Worm (Caenorhabditis elegans): Measurements from ENCODE around the gene C06C3.12.

The C06C3.12 gene

DNA sequence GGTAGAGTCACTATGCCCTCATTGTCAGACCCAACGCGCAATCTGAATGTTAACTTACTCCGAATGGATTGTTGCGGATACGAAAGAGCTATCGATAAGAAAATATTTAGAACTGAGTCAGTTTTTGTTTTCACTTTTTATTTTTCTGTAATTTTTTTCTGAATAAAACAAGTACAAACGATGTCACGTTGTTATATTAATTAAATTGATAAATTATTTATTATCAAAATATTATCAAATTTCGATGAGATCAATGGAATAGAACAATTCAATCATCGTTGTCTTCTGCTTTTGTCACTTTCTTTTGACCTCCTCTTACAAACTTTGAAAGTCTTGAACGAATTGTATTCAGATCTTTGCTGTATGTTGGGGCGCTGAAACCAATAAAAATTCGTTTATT is 32.1 kb downstream of the C06C3.12 start, which contains the start of gene mpz-6:
mpz-6 (minus strand) TSS at position 101 of the 400 bp plus-strand sequence.
- TF ChIP-seq ref-1 (GFP tag; conservative IDR thresholded peaks at IDR 0.05) (no peak), cog-1 (tag; optimal IDR thresholded peaks at IDR 0.05) (no peak), T22C8.4 (GFP tag; IDR thresholded peaks at IDR 0.05) (no peak), flt-1 (GFP tag; IDR thresholded peaks at IDR 0.05) (no peak), tab-1 (GFP tag; IDR thresholded peaks at IDR 0.05) (no peak), ztf-23 (GFP tag; IDR thresholded peaks at IDR 0.05) (no peak), ztf-29 (GFP tag; IDR thresholded peaks at IDR 0.05) (no peak), klf-2 (GFP tag; conservative IDR thresholded peaks at IDR 0.05) (no peak), med-1 (GFP tag; optimal IDR thresholded peaks at IDR 0.05; ENCODE audit: insufficient read depth) (no peak)

- no peak for TF ChIP-seq ztf-23 (GFP tag; IDR thresholded peaks at IDR 0.05)
- no peak for TF ChIP-seq ref-1 (GFP tag; conservative IDR thresholded peaks at IDR 0.05)
- no peak for TF ChIP-seq tab-1 (GFP tag; IDR thresholded peaks at IDR 0.05)
- TF ChIP-seq klf-2 (GFP tag; conservative IDR thresholded peaks at IDR 0.05): no peak
- TF ChIP-seq ztf-29 (GFP tag; IDR thresholded peaks at IDR 0.05): no peak
- TF ChIP-seq med-1 (GFP tag; optimal IDR thresholded peaks at IDR 0.05; ENCODE audit: insufficient read depth): no peak
- no peak for TF ChIP-seq cog-1 (tag; optimal IDR thresholded peaks at IDR 0.05)
- TF ChIP-seq T22C8.4 (GFP tag; IDR thresholded peaks at IDR 0.05): no peak
- TF ChIP-seq flt-1 (GFP tag; IDR thresholded peaks at IDR 0.05): no peak
Observed at ce11 chrII:9407469-9407868, 32.6 kb downstream of the C06C3.12 start, which contains the start of gene arrd-2. TSS of gene arrd-2 (plus strand) at chrII:9407769.

DNA sequence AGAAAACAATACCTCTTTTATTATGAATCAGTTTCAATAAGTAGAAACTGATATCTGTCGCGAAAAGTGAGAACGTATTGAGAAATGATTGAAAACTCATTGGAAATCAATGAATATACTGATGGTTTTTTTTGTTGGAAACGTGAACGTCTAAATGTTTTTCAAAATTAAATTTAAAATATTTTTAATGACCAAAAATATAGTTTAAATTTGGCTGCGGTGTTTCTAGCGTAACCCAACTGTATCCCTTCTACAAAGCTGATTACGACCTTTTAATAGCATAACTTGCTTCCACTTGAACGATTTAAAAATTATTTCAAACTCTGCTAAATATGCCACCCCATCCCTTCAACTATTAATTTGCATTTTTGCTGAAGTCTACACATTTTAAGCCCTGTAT is 36.6 kb downstream of the C06C3.12 start, which contains the start of gene M176.9:
M176.9 (minus strand) TSS at position 101 of the 400 bp plus-strand sequence.
- TF ChIP-seq ztf-29 (GFP tag; IDR thresholded peaks at IDR 0.05) (no peak), cog-1 (tag; optimal IDR thresholded peaks at IDR 0.05) (no peak), flt-1 (GFP tag; IDR thresholded peaks at IDR 0.05) (no peak), klf-2 (GFP tag; conservative IDR thresholded peaks at IDR 0.05) (no peak), T22C8.4 (GFP tag; IDR thresholded peaks at IDR 0.05) (no peak), ztf-23 (GFP tag; IDR thresholded peaks at IDR 0.05) (no peak), tab-1 (GFP tag; IDR thresholded peaks at IDR 0.05) (no peak), ref-1 (GFP tag; conservative IDR thresholded peaks at IDR 0.05) (no peak), med-1 (GFP tag; optimal IDR thresholded peaks at IDR 0.05; ENCODE audit: insufficient read depth) (no peak)

- TF ChIP-seq ztf-23 (GFP tag; IDR thresholded peaks at IDR 0.05) (no peak), tab-1 (GFP tag; IDR thresholded peaks at IDR 0.05) (no peak), T22C8.4 (GFP tag; IDR thresholded peaks at IDR 0.05) (no peak), ref-1 (GFP tag; conservative IDR thresholded peaks at IDR 0.05) (no peak), flt-1 (GFP tag; IDR thresholded peaks at IDR 0.05) (no peak), ztf-29 (GFP tag; IDR thresholded peaks at IDR 0.05) (no peak), cog-1 (tag; optimal IDR thresholded peaks at IDR 0.05) (no peak), klf-2 (GFP tag; conservative IDR thresholded peaks at IDR 0.05) (no peak), med-1 (GFP tag; optimal IDR thresholded peaks at IDR 0.05; ENCODE audit: insufficient read depth) (no peak)
Observed at ce11 chrII:9412086-9412608, 37.2 kb downstream of the C06C3.12 start, which contains the start of gene arrd-3. TSS of gene arrd-3 (plus strand) at chrII:9412558.

DNA sequence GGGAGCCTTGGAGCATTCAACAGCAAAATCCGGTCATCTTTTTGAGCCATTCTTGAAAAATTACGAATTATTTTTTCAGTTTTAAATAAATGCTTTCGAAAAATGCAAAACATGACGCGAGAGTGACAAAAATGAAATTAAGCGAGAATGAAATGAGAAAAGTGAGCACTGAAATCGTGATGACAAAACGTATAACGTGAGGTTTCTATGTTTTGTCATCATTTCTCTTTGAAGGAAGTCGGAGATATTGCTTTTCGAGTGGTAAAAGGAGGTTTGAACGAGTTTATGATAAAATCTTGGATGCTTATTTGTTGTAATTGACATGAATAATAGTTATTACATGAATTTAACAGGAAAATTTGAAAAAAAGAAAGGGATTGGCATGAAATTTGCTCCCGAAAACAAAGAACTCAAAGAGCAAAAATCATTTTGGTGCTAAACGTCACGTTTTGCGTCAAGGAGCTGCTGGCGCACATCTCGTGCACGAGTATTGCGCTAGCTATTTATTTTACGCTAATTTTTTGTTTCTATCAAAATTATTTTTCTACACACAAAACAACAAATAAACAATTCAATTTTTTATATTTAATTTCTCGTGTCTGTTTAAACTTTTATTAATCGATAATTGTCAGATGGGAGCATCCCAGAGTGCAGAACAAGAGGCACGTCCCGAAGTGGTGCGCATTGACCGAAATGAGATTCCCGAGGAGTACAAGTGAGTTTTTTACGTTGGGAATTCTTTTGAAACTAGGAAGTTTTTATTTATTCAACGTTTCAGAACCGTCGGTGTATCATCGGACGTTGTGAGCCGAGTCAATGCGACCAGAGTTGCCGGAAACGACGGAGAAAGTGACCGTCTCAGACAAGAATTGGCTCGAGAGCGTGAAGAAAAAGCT is 41.7 kb downstream of the C06C3.12 start, which contains the start of the genes gss-1 and chch-3:
gss-1 (minus strand) TSS at position 51 of the 896 bp plus-strand sequence.
chch-3 (plus strand) TSS at position 633 of the 896 bp plus-strand sequence.
- TF ChIP-seq ztf-29 (GFP tag; IDR thresholded peaks at IDR 0.05) (no peak), T22C8.4 (GFP tag; IDR thresholded peaks at IDR 0.05) (no peak), flt-1 (GFP tag; IDR thresholded peaks at IDR 0.05) (no peak), klf-2 (GFP tag; conservative IDR thresholded peaks at IDR 0.05) (no peak), cog-1 (tag; optimal IDR thresholded peaks at IDR 0.05) (peak; percentile 31), med-1 (GFP tag; optimal IDR thresholded peaks at IDR 0.05; ENCODE audit: insufficient read depth) (no peak), ztf-23 (GFP tag; IDR thresholded peaks at IDR 0.05) (no peak), ref-1 (GFP tag; conservative IDR thresholded peaks at IDR 0.05) (no peak)

DNA sequence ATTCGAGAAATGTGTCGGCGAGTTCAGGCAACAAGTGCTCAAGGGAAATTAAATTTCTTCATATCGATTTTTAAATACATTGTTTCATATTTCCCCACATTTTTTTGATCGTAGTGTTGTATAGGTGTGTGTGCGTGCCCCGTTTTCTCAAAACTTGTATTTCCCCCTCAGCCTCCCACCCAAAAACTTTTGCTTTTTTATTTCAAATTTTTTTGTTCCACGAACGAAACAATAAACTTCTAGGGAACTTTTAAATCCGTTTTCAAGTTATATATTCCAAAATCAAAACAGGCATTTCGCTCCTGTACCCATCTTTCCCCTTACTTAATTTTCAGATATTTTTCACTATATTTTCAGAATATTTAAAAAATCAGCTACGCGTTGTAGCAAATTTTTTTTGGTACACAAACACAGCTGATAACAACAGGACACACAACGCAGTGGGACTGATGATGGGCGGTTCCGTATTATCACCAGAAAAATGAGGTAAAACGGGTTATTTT is 43.2 kb downstream of the C06C3.12 start, which contains the start of the genes M176.4 and M176.16:
M176.4 (plus strand) TSS at position 301 of the 503 bp plus-strand sequence.
M176.16 (plus strand) TSS at position 453 of the 503 bp plus-strand sequence.
- TF ChIP-seq ztf-29 (GFP tag; IDR thresholded peaks at IDR 0.05) (no peak), klf-2 (GFP tag; conservative IDR thresholded peaks at IDR 0.05) (no peak), med-1 (GFP tag; optimal IDR thresholded peaks at IDR 0.05; ENCODE audit: insufficient read depth) (no peak), flt-1 (GFP tag; IDR thresholded peaks at IDR 0.05) (no peak), ztf-23 (GFP tag; IDR thresholded peaks at IDR 0.05) (no peak), cog-1 (tag; optimal IDR thresholded peaks at IDR 0.05) (no peak), T22C8.4 (GFP tag; IDR thresholded peaks at IDR 0.05) (no peak)

ce11 chrII:9418843-9419532 is 44.1 kb downstream of the C06C3.12 start:
- TF ChIP-seq cog-1 (tag; optimal IDR thresholded peaks at IDR 0.05): no peak

DNA sequence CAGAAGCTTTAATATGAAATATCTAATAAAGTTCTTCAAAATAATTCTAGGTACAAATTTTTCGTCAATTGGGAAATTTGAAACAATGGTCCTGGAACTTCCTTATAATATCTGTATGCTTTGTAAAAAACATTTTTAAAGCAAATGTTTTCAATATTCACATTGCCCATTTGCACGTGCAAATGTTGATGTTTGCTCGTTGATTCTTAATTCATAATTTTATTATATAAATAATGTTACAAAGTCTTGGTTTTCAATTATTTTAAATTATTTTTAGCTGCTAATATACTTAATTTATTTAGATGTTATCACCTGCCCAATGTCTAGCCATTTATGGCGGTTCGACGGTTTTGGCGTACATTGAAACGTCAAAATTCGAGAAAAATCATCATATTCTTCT is 47.1 kb downstream of the C06C3.12 start, which contains the start of gene M176.11:
M176.11 (plus strand) TSS at position 301 of the 400 bp plus-strand sequence.
- no peak for TF ChIP-seq tab-1 (GFP tag; IDR thresholded peaks at IDR 0.05)
- TF ChIP-seq flt-1 (GFP tag; IDR thresholded peaks at IDR 0.05): no peak
- no peak for TF ChIP-seq ztf-23 (GFP tag; IDR thresholded peaks at IDR 0.05)
- no peak for TF ChIP-seq T22C8.4 (GFP tag; IDR thresholded peaks at IDR 0.05)
- no peak for TF ChIP-seq klf-2 (GFP tag; conservative IDR thresholded peaks at IDR 0.05)
